Fruit fly (Drosophila melanogaster) whole organism, prepupa: Measurements from ENCODE around the gene flfl.

Experiments
- Blimp-1 ChIP-seq: fragments of 200-800 bp; sonication (Bioruptor generic); optimal IDR thresholded peaks from 3 replicates; lab custom pipeline; 2017; ENCODE audit warnings: missing biosample characterization, missing genetic modification characterization, mild to moderate bottlenecking, moderate library complexity, missing genetic modification reagents
- CG10669 ChIP-seq: fragments of 200-800 bp; sonication (Bioruptor generic); optimal IDR thresholded peaks from 3 replicates; lab custom pipeline; 2018; ENCODE audit warnings: missing biosample characterization, mild to moderate bottlenecking, missing genetic modification characterization, moderate library complexity
- CG11762 ChIP-seq: fragments of 200-800 bp; sonication (Bioruptor generic); optimal IDR thresholded peaks from 3 replicates; lab custom pipeline; 2016; ENCODE audit warnings: missing biosample characterization, missing genetic modification characterization; ENCODE audit not compliant: insufficient read depth
- CG11902 ChIP-seq: fragments of 200-800 bp; sonication (Bioruptor generic); optimal IDR thresholded peaks from 3 replicates; lab custom pipeline; 2016; ENCODE audit warnings: missing biosample characterization, missing genetic modification characterization
- CG16779 ChIP-seq: fragments of 200-800 bp; sonication (Bioruptor generic); optimal IDR thresholded peaks from 3 replicates; lab custom pipeline; 2017; ENCODE audit warnings: missing biosample characterization, mild to moderate bottlenecking, missing genetic modification characterization
- CG3032 ChIP-seq: fragments of 200-800 bp; optimal IDR thresholded peaks from 2 replicates; lab custom pipeline; 2019; ENCODE audit warnings: missing biosample characterization, mild to moderate bottlenecking, missing genetic modification characterization, moderate library complexity
- CG31627 ChIP-seq: fragments of 200-800 bp; sonication (Bioruptor generic); optimal IDR thresholded peaks from 3 replicates; lab custom pipeline; 2016; ENCODE audit warnings: missing biosample characterization, missing genetic modification characterization
- CG32006 ChIP-seq: fragments of 200-800 bp; sonication (Bioruptor generic); optimal IDR thresholded peaks from 3 replicates; lab custom pipeline; 2017; ENCODE audit warnings: missing biosample characterization, mild to moderate bottlenecking, missing genetic modification characterization
- CG34406 ChIP-seq: fragments of 200-800 bp; sonication (Bioruptor generic); optimal IDR thresholded peaks from 3 replicates; lab custom pipeline; 2016; ENCODE audit warnings: missing biosample characterization, missing genetic modification characterization
- CG3919 ChIP-seq: fragments of 200-800 bp; sonication (Bioruptor generic); optimal IDR thresholded peaks from 3 replicates; lab custom pipeline; 2016; ENCODE audit warnings: missing biosample characterization, missing genetic modification characterization
- CG4318 ChIP-seq: fragments of 200-800 bp; sonication (Bioruptor generic); optimal IDR thresholded peaks from 3 replicates; lab custom pipeline; 2017; ENCODE audit warnings: missing biosample characterization, mild to moderate bottlenecking, missing genetic modification characterization
- CG6163 ChIP-seq: fragments of 200-800 bp; sonication (Bioruptor generic); IDR thresholded peaks from 3 replicates; pipeline ENCODE4 v1.3.6; 2022; ENCODE audit warnings: missing biosample characterization, missing genetic modification characterization
- CG6792 ChIP-seq: fragments of 200-800 bp; sonication (Bioruptor generic); optimal IDR thresholded peaks from 3 replicates; lab custom pipeline; 2016; ENCODE audit warnings: missing biosample characterization, missing genetic modification characterization
- CG6808 ChIP-seq: fragments of 200-800 bp; sonication (Bioruptor generic); optimal IDR thresholded peaks from 3 replicates; lab custom pipeline; 2017; ENCODE audit warnings: missing biosample characterization, missing genetic modification characterization, mild to moderate bottlenecking, moderate library complexity, missing genetic modification reagents
- CG6854 ChIP-seq: fragments of 200-800 bp; sonication (Bioruptor generic); optimal IDR thresholded peaks from 2 replicates; lab custom pipeline; 2017; ENCODE audit warnings: missing biosample characterization, mild to moderate bottlenecking, missing genetic modification characterization
- CG7368 ChIP-seq: fragments of 200-800 bp; sonication (Bioruptor generic); optimal IDR thresholded peaks from 3 replicates; lab custom pipeline; 2016; ENCODE audit warnings: missing biosample characterization, missing genetic modification characterization
- CG8319 ChIP-seq: fragments of 200-800 bp; sonication (Bioruptor generic); optimal IDR thresholded peaks from 3 replicates; lab custom pipeline; 2016; ENCODE audit warnings: missing biosample characterization, missing genetic modification characterization
- CG8632 ChIP-seq: fragments of 200-800 bp; sonication (Bioruptor generic); optimal IDR thresholded peaks from 3 replicates; lab custom pipeline; 2016; ENCODE audit warnings: missing biosample characterization, missing genetic modification characterization
- CG9139 ChIP-seq: fragments of 200-800 bp; sonication (Bioruptor generic); optimal IDR thresholded peaks from 3 replicates; lab custom pipeline; 2017; ENCODE audit warnings: missing biosample characterization, mild to moderate bottlenecking, missing genetic modification characterization
- Eip75B ChIP-seq: fragments of 200-800 bp; sonication (Bioruptor generic); optimal IDR thresholded peaks from 3 replicates; lab custom pipeline; 2016; ENCODE audit warnings: missing biosample characterization, missing genetic modification characterization
- Eip78C ChIP-seq: fragments of 200-800 bp; sonication (Bioruptor generic); peaks from one replicate; lab custom pipeline; 2016; ENCODE audit warnings: missing biosample characterization, missing genetic modification characterization
- Eip93F ChIP-seq: fragments of 200-800 bp; sonication (Bioruptor generic); optimal IDR thresholded peaks from 2 replicates; lab custom pipeline; 2016; ENCODE audit warnings: missing biosample characterization, mild to moderate bottlenecking, missing genetic modification characterization
- Ets96B ChIP-seq: fragments of 200-800 bp; optimal IDR thresholded peaks from 2 replicates; lab custom pipeline; 2019; ENCODE audit warnings: missing biosample characterization, mild to moderate bottlenecking, missing genetic modification characterization, moderate library complexity
- Gug ChIP-seq: fragments of 200-800 bp; sonication (Bioruptor generic); IDR thresholded peaks from 2 replicates; pipeline ENCODE4 v1.3.6; 2022; ENCODE audit warnings: missing biosample characterization, missing genetic modification characterization
- Hr38 ChIP-seq: sonication (Bioruptor generic); optimal IDR thresholded peaks from 2 replicates; lab custom pipeline; 2016; ENCODE audit warnings: missing biosample characterization, missing genetic modification characterization
- Hr4 ChIP-seq: fragments of 200-800 bp; sonication (Bioruptor generic); optimal IDR thresholded peaks from 3 replicates; lab custom pipeline; 2016; ENCODE audit warnings: missing biosample characterization, missing genetic modification characterization
- OdsH ChIP-seq: fragments of 200-800 bp; sonication (Bioruptor generic); optimal IDR thresholded peaks from 3 replicates; lab custom pipeline; 2016; ENCODE audit warnings: missing biosample characterization, missing genetic modification characterization
- Smox ChIP-seq: fragments of 200-800 bp; sonication (Bioruptor generic); optimal IDR thresholded peaks from 3 replicates; lab custom pipeline; 2016; ENCODE audit warnings: missing biosample characterization, missing genetic modification characterization
- Sox102F ChIP-seq: fragments of 200-800 bp; sonication (Bioruptor generic); optimal IDR thresholded peaks from 2 replicates; lab custom pipeline; 2016; ENCODE audit warnings: missing biosample characterization, mild to moderate bottlenecking, missing genetic modification characterization
- Sox14 ChIP-seq: fragments of 200-800 bp; sonication (Bioruptor generic); optimal IDR thresholded peaks from 3 replicates; lab custom pipeline; 2016; ENCODE audit warnings: missing biosample characterization, missing genetic modification characterization
- Sox15 ChIP-seq: fragments of 200-800 bp; sonication (Bioruptor generic); optimal IDR thresholded peaks from 3 replicates; lab custom pipeline; 2016; ENCODE audit warnings: missing biosample characterization, missing genetic modification characterization
- dsx ChIP-seq: fragments of 200-800 bp; optimal IDR thresholded peaks from 3 replicates; lab custom pipeline; 2019; ENCODE audit warnings: missing biosample characterization, mild to moderate bottlenecking, missing genetic modification characterization, moderate library complexity; ENCODE audit not compliant: poor library complexity, severe bottlenecking
- esn ChIP-seq: fragments of 200-800 bp; sonication (Bioruptor generic); optimal IDR thresholded peaks from 2 replicates; lab custom pipeline; 2016; ENCODE audit warnings: missing biosample characterization, mild to moderate bottlenecking, missing genetic modification characterization, moderate library complexity
- fd59A ChIP-seq: fragments of 200-800 bp; sonication (Bioruptor generic); optimal IDR thresholded peaks from 2 replicates; lab custom pipeline; 2017; ENCODE audit warnings: missing biosample characterization, mild to moderate bottlenecking, missing genetic modification characterization, missing genetic modification reagents
- fd85E ChIP-seq: fragments of 200-800 bp; sonication (Bioruptor generic); optimal IDR thresholded peaks from 3 replicates; lab custom pipeline; 2016; ENCODE audit warnings: missing biosample characterization, missing genetic modification characterization
- fkh ChIP-seq: fragments of 200-800 bp; sonication (Bioruptor generic); optimal IDR thresholded peaks from 3 replicates; lab custom pipeline; 2017; ENCODE audit warnings: missing biosample characterization, mild to moderate bottlenecking, missing genetic modification characterization, moderate library complexity
- lz ChIP-seq: fragments of 200-800 bp; sonication (Bioruptor generic); optimal IDR thresholded peaks from 3 replicates; lab custom pipeline; 2016; ENCODE audit warnings: missing biosample characterization, missing genetic modification characterization
- net ChIP-seq: fragments of 200-800 bp; sonication (Bioruptor generic); optimal IDR thresholded peaks from 3 replicates; lab custom pipeline; 2016; ENCODE audit warnings: missing biosample characterization, missing genetic modification characterization
- salr ChIP-seq, 2 experiments: fragments of 200-800 bp; sonication (Bioruptor generic); optimal IDR thresholded peaks; 3 replicates each; lab custom pipeline; 2016 to 2018; ENCODE audit warnings: missing biosample characterization in 2 of 2, missing genetic modification characterization in 2 of 2, mild to moderate bottlenecking in 1 of 2
- spab ChIP-seq: fragments of 200-800 bp; sonication (Bioruptor generic); optimal IDR thresholded peaks from 2 replicates; lab custom pipeline; 2017; ENCODE audit warnings: missing biosample characterization, mild to moderate bottlenecking, missing genetic modification characterization, missing genetic modification reagents
- ss ChIP-seq, 2 experiments: fragments of 200-800 bp; sonication (Bioruptor generic); optimal IDR thresholded peaks; 2 replicates in 1 of 2; 3 replicates in 1 of 2; lab custom pipeline; 2017 to 2018; ENCODE audit warnings: mild to moderate bottlenecking in 2 of 2, missing biosample characterization in 2 of 2, missing genetic modification characterization in 2 of 2, moderate library complexity in 1 of 2
- svp ChIP-seq: fragments of 200-800 bp; sonication (Bioruptor generic); peaks from one replicate; lab custom pipeline; 2016; ENCODE audit warnings: missing biosample characterization, missing genetic modification characterization
- topi ChIP-seq: fragments of 200-800 bp; sonication (Bioruptor generic); optimal IDR thresholded peaks from 3 replicates; lab custom pipeline; 2016; ENCODE audit warnings: missing biosample characterization, missing genetic modification characterization
- vri ChIP-seq: fragments of 200-800 bp; sonication (Bioruptor generic); optimal IDR thresholded peaks from 3 replicates; lab custom pipeline; 2016; ENCODE audit warnings: missing biosample characterization, mild to moderate bottlenecking, missing genetic modification characterization

Gene flfl

dm6 chr3R:13683624-13684568, at the start of gene flfl:
Gene flfl, plus strand, starts transcription at chr3R:13683921.
- TF ChIP-seq Smox (GFP tag; lab: Kevin White, UChicago) (peak; percentile 9), CG3032 (peak; percentile 34), fd85E (no peak), CG7368 (GFP tag; lab: Kevin White, UChicago) (no peak), CG3919 (GFP tag; lab: Kevin White, UChicago) (peak; percentile 29), Eip78C (GFP tag; lab: Kevin White, UChicago) (peak; percentile 64), CG9139 (GFP tag; lab: Kevin White, UChicago) (peak; percentile 47), CG32006 (GFP tag; lab: Kevin White, UChicago) (peak; percentile 1), CG11902 (GFP tag; lab: Kevin White, UChicago) (no peak), Sox102F (GFP tag; lab: Kevin White, UChicago) (peak; percentile 1), svp (GFP tag; lab: Kevin White, UChicago) (peak; percentile 76), CG6854 (GFP tag; lab: Kevin White, UChicago) (peak; percentile 29), lz (GFP tag; lab: Kevin White, UChicago) (peak; percentile 20), Sox14 (peak; percentile 40), net (peak; percentile 15), CG16779 (tag; lab: Kevin White, UChicago) (peak; percentile 34), CG4318 (GFP tag; lab: Kevin White, UChicago) (no peak), topi (GFP tag; lab: Kevin White, UChicago) (peak; percentile 9), vri (GFP tag; lab: Kevin White, UChicago) (peak; percentile 22), CG8319 (GFP tag; lab: Kevin White, UChicago) (no peak), CG31627 (GFP tag; lab: Kevin White, UChicago) (peak; percentile 36), Sox15 (GFP tag; lab: Kevin White, UChicago) (no peak), esn (GFP tag; lab: Kevin White, UChicago) (peak; percentile 7), CG6808 (peak; percentile 36)

dm6 chr3R:13644778-13645660, 38.7 kb upstream of the flfl start:
- no peak for TF ChIP-seq CG10669 (GFP tag; lab: Kevin White, UChicago)
- TF ChIP-seq CG6163, result no peak
- no peak for TF ChIP-seq CG4318 (GFP tag; lab: Kevin White, UChicago)
- TF ChIP-seq CG8632, result no peak
- no peak for TF ChIP-seq net
- peak; percentile 80 for TF ChIP-seq Eip78C (GFP tag; lab: Kevin White, UChicago)
- no peak for TF ChIP-seq CG11902 (GFP tag; lab: Kevin White, UChicago)
- TF ChIP-seq Gug, result no peak
- TF ChIP-seq OdsH (GFP tag; lab: Kevin White, UChicago), result peak; percentile 21
- TF ChIP-seq Eip75B (GFP tag; lab: Kevin White, UChicago), result no peak
- no peak for TF ChIP-seq Sox15 (GFP tag; lab: Kevin White, UChicago)
- no peak for TF ChIP-seq CG34406
- TF ChIP-seq fkh, result no peak
- TF ChIP-seq vri (GFP tag; lab: Kevin White, UChicago), result peak; percentile 60
- TF ChIP-seq lz (GFP tag; lab: Kevin White, UChicago), result no peak
- TF ChIP-seq Eip93F (GFP tag; lab: Kevin White, UChicago), result peak; percentile 76
- no peak for TF ChIP-seq Hr38 (GFP tag; lab: Kevin White, UChicago)
- no peak for TF ChIP-seq dsx (GFP tag; lab: Kevin White, UChicago)
- TF ChIP-seq Hr4, result peak; percentile 56
- no peak for TF ChIP-seq CG32006 (GFP tag; lab: Kevin White, UChicago)
- peak in 1 of 2 experiments; percentile 32 for TF ChIP-seq ss (GFP tag; optimal IDR thresholded peaks at IDR 0.05; lab: Kevin White, UChicago)
- peak; percentile 13 for TF ChIP-seq Ets96B (tag; lab: Kevin White, UChicago)
- no peak for TF ChIP-seq CG6792 (GFP tag; lab: Kevin White, UChicago)
- TF ChIP-seq CG11762 (GFP tag; lab: Kevin White, UChicago), result no peak
- TF ChIP-seq fd59A, result no peak
- TF ChIP-seq spab (GFP tag; lab: Kevin White, UChicago), result no peak
- TF ChIP-seq CG3032, result peak; percentile 44
- no peak for TF ChIP-seq CG16779 (tag; lab: Kevin White, UChicago)
- no peak for TF ChIP-seq CG7368 (GFP tag; lab: Kevin White, UChicago)
- TF ChIP-seq Blimp-1 (GFP tag; lab: Kevin White, UChicago), result peak; percentile 78
- TF ChIP-seq salr (GFP tag; optimal IDR thresholded peaks at IDR 0.05; lab: Kevin White, UChicago), result peak in 1 of 2 experiments; percentile 28
